Worm (Caenorhabditis elegans) whole organism, L3 larva: Measurements from ENCODE around the gene C26G2.2.

ENCODE experiments used
- R02D3.7 ChIP-seq: fragments of 150-350 bp; optimal IDR thresholded peaks from 2 replicates; lab custom pipeline; 2014; ENCODE audit warnings: missing biosample characterization, missing genetic modification characterization
- ama-1 ChIP-seq: fragments of 150-350 bp; optimal IDR thresholded peaks from 2 replicates; lab custom pipeline; 2018
- ceh-16 ChIP-seq: sonication (generic microtip); optimal IDR thresholded peaks from 2 replicates; lab custom pipeline; 2017; ENCODE audit warnings: missing biosample characterization, missing genetic modification characterization
- ceh-28 ChIP-seq: fragments of 150-350 bp; optimal IDR thresholded peaks from 2 replicates; lab custom pipeline; 2014; ENCODE audit warnings: missing biosample characterization, missing genetic modification reagents, missing genetic modification characterization
- ceh-9 ChIP-seq: sonication (generic microtip); optimal IDR thresholded peaks from 2 replicates; lab custom pipeline; 2018; ENCODE audit warnings: missing biosample characterization, missing genetic modification characterization
- egl-5 ChIP-seq: fragments of 150-350 bp; optimal IDR thresholded peaks from 2 replicates; lab custom pipeline; 2017; ENCODE audit warnings: missing biosample characterization, missing genetic modification reagents, missing genetic modification characterization, inconsistent platforms
- elt-1 ChIP-seq: fragments of 150-350 bp; optimal IDR thresholded peaks from 2 replicates; lab custom pipeline; 2014; ENCODE audit warnings: missing biosample characterization, missing genetic modification characterization
- elt-2 ChIP-seq: sonication (generic microtip); optimal IDR thresholded peaks from 2 replicates; lab custom pipeline; 2016; ENCODE audit warnings: missing genetic modification reagents, mild to moderate bottlenecking, missing genetic modification characterization, missing compliant biosample characterization
- elt-3 ChIP-seq, 3 experiments: fragments of 150-350 bp in 1 of 3; sonication (generic microtip) in 2 of 3; optimal IDR thresholded peaks; 2 replicates in 2 of 3; 4 replicates in 1 of 3; lab custom pipeline; 2014 to 2017; ENCODE audit warnings: missing biosample characterization in 3 of 3, missing genetic modification characterization in 3 of 3
- fkh-10 ChIP-seq: sonication (generic microtip); optimal IDR thresholded peaks from 2 replicates; lab custom pipeline; 2017; ENCODE audit warnings: missing biosample characterization, missing genetic modification reagents, missing genetic modification characterization
- fkh-2 ChIP-seq: fragments of 150-350 bp; optimal IDR thresholded peaks from 2 replicates; lab custom pipeline; 2014; ENCODE audit warnings: missing biosample characterization, missing genetic modification reagents, missing genetic modification characterization
- hmg-11 ChIP-seq: sonication (generic microtip); optimal IDR thresholded peaks from 2 replicates; lab custom pipeline; 2016; ENCODE audit warnings: missing genetic modification characterization, missing compliant biosample characterization
- jun-1 ChIP-seq: fragments of 150-350 bp; optimal IDR thresholded peaks from 2 replicates; lab custom pipeline; 2014; ENCODE audit warnings: missing biosample characterization, missing genetic modification reagents, missing genetic modification characterization
- nfya-1 ChIP-seq: sonication (generic microtip); optimal IDR thresholded peaks from 2 replicates; lab custom pipeline; 2017; ENCODE audit warnings: missing genetic modification characterization, mild to moderate bottlenecking, missing compliant biosample characterization, antibody characterized with exemption, moderate library complexity; ENCODE audit not compliant: insufficient read depth
- nhr-23 ChIP-seq: fragments of 150-350 bp; optimal IDR thresholded peaks from 2 replicates; lab custom pipeline; 2014; ENCODE audit warnings: missing biosample characterization, missing genetic modification reagents, missing genetic modification characterization
- nhr-25 ChIP-seq: sonication (generic microtip); optimal IDR thresholded peaks from 2 replicates; lab custom pipeline; 2017; ENCODE audit warnings: missing biosample characterization, missing genetic modification characterization
- nhr-28 ChIP-seq: fragments of 150-350 bp; optimal IDR thresholded peaks from 2 replicates; lab custom pipeline; 2014; ENCODE audit warnings: missing biosample characterization, missing genetic modification characterization
- nhr-43 ChIP-seq: sonication (generic microtip); optimal IDR thresholded peaks from 2 replicates; lab custom pipeline; 2016; ENCODE audit warnings: mild to moderate bottlenecking, missing genetic modification characterization, missing compliant biosample characterization; ENCODE audit not compliant: poor library complexity, severe bottlenecking
- pqm-1 ChIP-seq: fragments of 150-350 bp; optimal IDR thresholded peaks from 2 replicates; lab custom pipeline; 2017; ENCODE audit warnings: missing biosample characterization, missing genetic modification characterization, inconsistent platforms
- sea-2 ChIP-seq: fragments of 150-350 bp; sonication (generic microtip); optimal IDR thresholded peaks from 4 replicates; lab custom pipeline; 2014; ENCODE audit warnings: missing biosample characterization, missing genetic modification reagents, missing genetic modification characterization
- snpc-4 ChIP-seq: fragments of 150-350 bp; optimal IDR thresholded peaks from 2 replicates; lab custom pipeline; 2014; ENCODE audit warnings: missing biosample characterization, missing genetic modification characterization
- tbx-2 ChIP-seq: sonication (generic microtip); optimal IDR thresholded peaks from 2 replicates; lab custom pipeline; 2016; ENCODE audit warnings: mild to moderate bottlenecking, missing genetic modification characterization, missing compliant biosample characterization
- unc-62 ChIP-seq: fragments of 150-350 bp; sonication (generic microtip); optimal IDR thresholded peaks from 4 replicates; lab custom pipeline; 2014; ENCODE audit warnings: missing biosample characterization, missing genetic modification reagents, missing genetic modification characterization
- ztf-11 ChIP-seq: fragments of 150-350 bp; optimal IDR thresholded peaks from 2 replicates; lab custom pipeline; 2014; ENCODE audit warnings: missing biosample characterization, missing genetic modification characterization
- ztf-4 ChIP-seq: fragments of 150-350 bp; optimal IDR thresholded peaks from 2 replicates; lab custom pipeline; 2014; ENCODE audit warnings: missing biosample characterization, missing genetic modification characterization

C26G2.2 gene

DNA sequence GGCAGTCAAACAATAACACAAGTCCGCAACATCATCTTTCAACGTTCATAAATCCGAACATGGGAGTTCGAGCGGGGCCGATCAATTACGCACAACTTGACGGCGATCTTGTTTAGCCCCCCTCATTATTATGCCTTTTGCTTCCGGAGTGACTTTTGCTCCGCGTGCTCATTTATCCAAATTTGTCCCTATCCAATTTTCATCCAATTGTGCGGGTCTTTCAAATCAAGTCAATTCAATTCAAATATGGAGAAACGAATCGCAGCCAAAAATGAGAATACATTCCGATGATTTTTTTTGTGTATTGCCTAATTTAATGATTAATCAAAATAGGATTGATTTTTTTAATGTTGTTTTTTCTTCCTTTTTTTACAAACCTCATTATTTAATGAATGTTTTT, 1.7 kb upstream of the C26G2.2 start:
- TF ChIP-seq elt-3 (tag; optimal IDR thresholded peaks at IDR 0.05; lab: Kevin White, UChicago) = no peak
- no peak for TF ChIP-seq elt-1 (tag; lab: Kevin White, UChicago)
- TF ChIP-seq, all 47 proteins: peak for 0

DNA sequence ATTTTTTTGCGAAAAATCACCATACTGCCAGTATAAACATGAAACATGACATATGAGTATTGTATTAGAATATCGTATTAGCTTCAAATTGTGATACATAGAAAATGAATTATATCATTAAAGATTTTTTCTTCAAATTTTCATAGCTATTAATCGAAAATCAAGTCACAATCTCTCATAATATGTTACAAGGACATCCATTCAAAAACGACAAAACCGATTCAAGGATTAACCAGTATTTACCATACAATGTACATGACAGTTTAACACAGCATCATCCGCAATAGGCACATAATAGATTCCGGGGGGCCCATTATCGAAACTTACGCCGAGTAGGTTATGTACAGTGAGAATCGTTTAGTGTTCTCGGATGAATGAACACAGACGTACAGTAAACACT, 7.2 kb downstream of the C26G2.2 start:
- TF ChIP-seq ceh-28 (tag; lab: Kevin White, UChicago) = no peak
- TF ChIP-seq unc-62 = no peak
- TF ChIP-seq ceh-16 (tag; lab: Kevin White, UChicago) = no peak
- TF ChIP-seq tbx-2 (tag; lab: Kevin White, UChicago) = no peak
- no peak for TF ChIP-seq ztf-4 (tag; lab: Kevin White, UChicago)
- TF ChIP-seq nhr-25 (tag; lab: Kevin White, UChicago) = no peak
- TF ChIP-seq elt-1 (tag; lab: Kevin White, UChicago) = no peak
- no peak for TF ChIP-seq fkh-2 (tag; lab: Kevin White, UChicago)
- TF ChIP-seq, all 47 proteins: peak for 0

- TF ChIP-seq ztf-11 (tag; lab: Kevin White, UChicago) = no peak
- peak; percentile 72 for TF ChIP-seq egl-5 (tag; lab: Kevin White, UChicago)
Measured at ce11 chrX:14674028-14674427, 9.9 kb downstream of the C26G2.2 start, which contains the start of gene slt-1. slt-1 (plus strand) TSS chrX:14674328.

DNA sequence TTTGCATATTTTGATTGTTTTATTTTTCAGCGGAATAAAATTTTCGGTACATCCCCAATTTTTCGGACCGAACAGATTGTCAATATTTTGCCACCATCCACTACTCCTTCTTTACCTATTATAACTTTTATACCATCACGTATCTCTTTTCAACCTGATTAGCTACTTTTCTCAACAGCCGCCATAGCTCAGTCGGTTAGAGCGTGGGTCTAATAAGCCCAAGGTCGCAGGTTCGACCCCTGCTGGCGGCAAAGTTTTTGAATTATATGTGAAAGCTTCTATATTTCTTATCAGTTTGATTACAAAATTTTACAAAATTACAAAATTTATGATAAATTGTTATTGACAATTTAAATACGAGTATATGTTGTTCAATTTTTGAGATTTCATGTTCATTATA, 14.9 kb downstream of the C26G2.2 start:
- TF ChIP-seq elt-2 (tag; lab: Kevin White, UChicago) (peak; percentile 17), pqm-1 (tag; lab: Kevin White, UChicago) (no peak), nhr-25 (tag; lab: Kevin White, UChicago) (peak; percentile 19)

DNA sequence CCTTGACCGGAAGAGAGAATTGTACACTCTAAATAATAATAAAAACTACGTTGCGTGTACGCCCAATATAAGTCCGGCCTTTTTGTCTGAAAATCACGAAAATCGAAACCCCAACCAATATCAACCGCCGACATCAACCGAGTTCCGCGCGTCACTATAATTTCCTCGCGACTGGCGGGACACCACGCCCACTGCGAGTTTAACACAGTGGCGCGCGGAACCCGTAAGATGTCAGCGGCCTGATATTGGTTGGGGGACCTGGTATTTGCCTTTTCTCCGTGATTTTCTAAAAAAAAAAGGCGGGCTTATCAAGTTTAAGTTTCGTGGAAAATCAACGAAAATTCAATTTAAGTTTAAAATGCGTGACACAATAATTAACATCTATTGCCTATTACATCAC, 16.3 kb downstream of the C26G2.2 start:
- no peak for TF ChIP-seq nhr-28
- TF ChIP-seq jun-1 (tag; lab: Kevin White, UChicago) = no peak
- TF ChIP-seq snpc-4 (tag; lab: Kevin White, UChicago) = peak; percentile 39
- no peak for TF ChIP-seq unc-62
- TF ChIP-seq R02D3.7 = no peak
- TF ChIP-seq hmg-11 = no peak
- no peak for TF ChIP-seq ama-1
- no peak for TF ChIP-seq sea-2

ce11 chrX:14684406-14684927, 20.3 kb downstream of the C26G2.2 start, which contains the start of gene csq-1:
csq-1 (plus strand) TSS chrX:14684877.
- no peak for TF ChIP-seq nhr-43 (tag; lab: Kevin White, UChicago)
- TF ChIP-seq nfya-1 (tag; lab: Kevin White, UChicago) = peak; percentile 2

DNA sequence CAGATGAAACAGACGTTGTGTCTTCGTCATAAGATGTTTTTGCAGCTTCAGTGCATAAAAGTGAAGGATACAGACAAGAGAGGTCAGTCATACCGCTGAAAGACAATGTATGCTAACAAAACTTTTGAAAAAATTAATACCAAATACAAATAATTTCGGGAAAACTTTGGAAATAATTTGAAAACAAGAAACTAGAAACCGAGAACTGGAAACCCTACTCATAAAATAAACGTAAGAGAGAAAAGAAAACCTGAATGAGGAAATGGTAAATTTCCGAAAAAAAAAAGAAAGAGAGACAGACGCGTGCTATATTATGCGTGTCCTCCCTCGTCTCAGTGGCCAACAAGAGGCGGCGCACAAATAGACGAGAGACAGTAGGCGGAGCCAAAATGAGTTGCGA, 28.8 kb downstream of the C26G2.2 start, which contains the start of gene sox-3:
TSS of gene sox-3 (minus strand) at position 101 of the 400 bp plus-strand sequence.
- TF ChIP-seq nfya-1 (tag; lab: Kevin White, UChicago) (peak; percentile 51), ztf-4 (tag; lab: Kevin White, UChicago) (no peak), ceh-9 (tag; lab: Kevin White, UChicago) (no peak), nhr-23 (tag; lab: Kevin White, UChicago) (no peak)
- TF ChIP-seq, all 47 proteins: peak for 1

DNA sequence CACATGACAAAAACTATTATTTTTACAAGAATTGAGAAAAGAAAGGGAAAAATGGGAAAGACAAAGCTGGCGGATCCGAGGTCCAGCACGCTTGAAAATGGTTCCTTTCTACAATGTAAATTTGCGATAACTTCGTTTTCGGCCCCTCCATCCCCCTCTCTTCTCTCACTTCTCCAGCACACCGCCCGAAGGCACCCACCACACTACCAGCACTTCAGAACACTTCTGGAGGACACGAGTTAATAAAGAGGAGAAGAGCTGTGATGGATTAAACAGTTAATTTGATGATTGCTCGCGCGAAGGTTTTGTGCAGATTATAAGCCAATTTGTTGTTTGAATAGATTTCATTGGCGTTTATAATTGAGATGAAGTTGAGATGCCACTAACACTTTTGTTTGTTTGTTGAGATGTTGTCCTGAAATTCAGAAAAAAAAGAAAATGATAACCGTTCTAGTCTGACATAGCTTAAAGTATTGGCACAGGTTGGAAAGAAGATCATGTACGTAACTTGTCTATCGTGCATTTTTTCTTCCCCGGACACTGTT, 30.6 kb downstream of the C26G2.2 start:
- no peak for TF ChIP-seq fkh-2 (tag; lab: Kevin White, UChicago)
- peak; percentile 15 for TF ChIP-seq fkh-10
